Fruit fly (Drosophila melanogaster) whole organism, adult: ENCODE results near the gene CG7560.

Experiments
- CG33017 ChIP-seq: fragments of 200-800 bp; sonication (Bioruptor generic); optimal IDR thresholded peaks from 2 replicates; lab custom pipeline; 2018; ENCODE audit warnings: missing biosample characterization, mild to moderate bottlenecking, missing genetic modification characterization, moderate library complexity
- CG7045 ChIP-seq: fragments of 200-800 bp; sonication (Bioruptor generic); optimal IDR thresholded peaks from 2 replicates; lab custom pipeline; 2017; ENCODE audit warnings: missing biosample characterization, mild to moderate bottlenecking, missing genetic modification characterization
- Crg-1 ChIP-seq: fragments of 200-800 bp; sonication (Bioruptor generic); optimal IDR thresholded peaks from 2 replicates; lab custom pipeline; 2016; ENCODE audit warnings: missing biosample characterization, missing genetic modification characterization

DNA sequence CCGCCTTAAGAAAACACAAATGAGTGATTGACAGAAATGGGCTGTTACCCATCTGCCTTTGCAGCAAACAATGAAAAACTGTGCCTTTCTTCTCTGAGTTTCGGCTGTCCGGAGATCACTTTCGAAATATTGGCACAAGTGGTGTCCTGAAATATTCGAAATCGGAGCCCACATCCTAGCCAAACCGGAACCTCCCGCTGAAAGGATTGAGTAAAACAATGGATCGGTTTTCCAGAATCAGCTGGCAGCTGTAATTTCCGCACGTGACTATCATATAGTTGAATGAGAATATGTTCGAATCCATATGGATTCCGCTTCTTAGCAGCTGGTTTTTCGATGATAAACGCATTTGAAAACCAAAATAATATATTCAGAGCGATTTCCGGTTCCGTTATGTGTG is 9.2 kb downstream of the CG7560 start:
- TF ChIP-seq CG7045 (GFP tag; lab: Kevin White, UChicago) (no peak), CG33017 (tag; lab: Kevin White, UChicago) (no peak), Crg-1 (GFP tag; lab: Kevin White, UChicago) (no peak)
